Fruit fly (Drosophila melanogaster) whole organism, embryonic: ENCODE measurements around the gene ckd.

ENCODE experiments used
- CG9727 ChIP-seq: fragments of 200-800 bp; sonication (Bioruptor generic); optimal IDR thresholded peaks from 3 replicates; lab custom pipeline; 2017; ENCODE audit warnings: missing biosample characterization, mild to moderate bottlenecking, missing genetic modification characterization
- ERR ChIP-seq: fragments of 200-800 bp; sonication (Bioruptor generic); optimal IDR thresholded peaks from 2 replicates; lab custom pipeline; 2016; ENCODE audit warnings: missing biosample characterization, missing genetic modification characterization
- Xbp1 ChIP-seq: fragments of 200-800 bp; sonication (Bioruptor generic); optimal IDR thresholded peaks from 3 replicates; lab custom pipeline; 2016; ENCODE audit warnings: missing biosample characterization, mild to moderate bottlenecking, missing genetic modification characterization
- exex ChIP-seq: fragments of 200-800 bp; sonication (Bioruptor generic); optimal IDR thresholded peaks from 4 replicates; lab custom pipeline; 2018; ENCODE audit warnings: missing biosample characterization, mild to moderate bottlenecking, missing genetic modification characterization, moderate library complexity
- grn ChIP-seq: fragments of 200-800 bp; sonication (Bioruptor generic); optimal IDR thresholded peaks from 3 replicates; lab custom pipeline; 2017; ENCODE audit warnings: missing biosample characterization, missing genetic modification characterization
- row ChIP-seq: fragments of 200-800 bp; sonication (Bioruptor generic); IDR thresholded peaks from 3 replicates; pipeline ENCODE4 v1.3.6; 2022; ENCODE audit warnings: missing biosample characterization, missing genetic modification characterization
- seq ChIP-seq: fragments of 200-800 bp; sonication (Bioruptor generic); IDR thresholded peaks from 2 replicates; pipeline ENCODE4 v1.3.6; 2022; ENCODE audit warnings: missing biosample characterization, missing genetic modification characterization
- sima ChIP-seq: fragments of 200-800 bp; sonication (Bioruptor generic); optimal IDR thresholded peaks from 2 replicates; lab custom pipeline; 2016; ENCODE audit warnings: missing biosample characterization, missing genetic modification characterization
- sug ChIP-seq: fragments of 200-800 bp; optimal IDR thresholded peaks from 2 replicates; lab custom pipeline; 2019; ENCODE audit warnings: missing biosample characterization, mild to moderate bottlenecking, missing genetic modification characterization, moderate library complexity
- tx ChIP-seq: fragments of 200-800 bp; sonication (Bioruptor generic); optimal IDR thresholded peaks from 2 replicates; lab custom pipeline; 2016; ENCODE audit warnings: missing biosample characterization, missing genetic modification characterization

- TF ChIP-seq sug (tag; lab: Kevin White, UChicago) (no peak), CG9727 (GFP tag; lab: Kevin White, UChicago) (no peak), grn (GFP tag; lab: Kevin White, UChicago) (peak; percentile 49), row (GFP tag; lab: Robert Waterston, UW) (no peak), seq (no peak), tx (GFP tag; lab: Kevin White, UChicago) (no peak), sima (GFP tag; lab: Kevin White, UChicago) (no peak), exex (tag; lab: Kevin White, UChicago) (peak; percentile 38), ERR (GFP tag; lab: Kevin White, UChicago) (no peak), Xbp1 (no peak)
Measured at dm6 chr3L:3316441-3316840, 58.8 kb downstream of the ckd start, which contains the start of gene Drsl5.
